Fruit fly (Drosophila melanogaster) Kc167 (cell line): ENCODE data around the gene Miga.

Experiments
- Myc ChIP-seq: fragments of >200 bp; optimal IDR thresholded peaks from 2 replicates; lab custom pipeline; 2017; ENCODE audit warnings: missing external identifiers
- Sin3A ChIP-seq: fragments of >200 bp; optimal IDR thresholded peaks from 2 replicates; lab custom pipeline; 2018; ENCODE audit warnings: missing external identifiers
- h ChIP-seq: fragments of >200 bp; optimal IDR thresholded peaks from 3 replicates; lab custom pipeline; 2018; ENCODE audit warnings: missing external identifiers
- insv ChIP-seq: fragments of >200 bp; optimal IDR thresholded peaks from 3 replicates; lab custom pipeline; 2018; ENCODE audit warnings: missing external identifiers
- psq ChIP-seq: fragments of >200 bp; optimal IDR thresholded peaks from 2 replicates; lab custom pipeline; 2017; ENCODE audit warnings: missing external identifiers
- ttk ChIP-seq: sonication (Bioruptor generic); optimal IDR thresholded peaks from 2 replicates; lab custom pipeline; 2017; ENCODE audit warnings: missing external identifiers

Miga gene

DNA sequence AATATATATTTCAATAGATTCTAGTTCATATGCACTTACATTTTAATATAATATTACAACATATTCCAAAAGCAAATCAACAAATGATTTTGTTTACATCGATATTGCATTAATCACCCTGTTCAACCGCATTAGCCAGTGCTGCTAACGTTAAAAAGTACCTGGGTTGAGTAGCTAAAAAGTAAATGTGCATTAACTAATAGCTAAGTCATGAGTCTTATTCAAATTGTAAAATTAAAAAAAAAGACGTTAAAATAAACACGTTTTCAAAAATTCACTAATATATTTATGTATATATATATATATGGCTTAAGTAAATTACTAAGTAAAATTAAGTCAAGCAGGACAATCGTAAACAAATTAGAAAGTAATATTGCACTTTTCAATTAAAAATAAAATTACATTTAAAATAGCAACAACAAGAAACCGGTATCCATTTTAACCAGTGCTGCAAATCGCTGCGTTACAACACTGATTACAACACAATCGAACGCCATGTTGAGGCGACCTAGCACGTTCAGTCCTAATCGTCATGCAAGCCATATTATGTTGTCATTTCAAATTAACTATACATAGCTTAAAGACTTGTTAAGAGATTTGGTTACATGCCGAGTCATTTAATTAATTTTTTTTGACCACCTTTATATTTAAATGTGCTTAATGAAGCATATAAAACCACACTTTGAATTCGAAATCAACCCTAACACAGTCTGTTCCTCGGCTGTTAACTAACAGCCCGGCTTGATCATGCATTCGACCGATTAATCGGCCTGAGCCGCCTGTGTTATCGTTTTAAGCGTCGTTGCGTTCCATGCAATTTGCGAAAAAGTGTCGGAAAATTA lies 39.2 kb downstream of the Miga start, which contains the start of gene CG10555:
TSS of gene CG10555 (plus strand) at position 764 of the 842 bp plus-strand sequence.
- TF ChIP-seq ttk (lab: Kevin White, UChicago), result no peak
- TF ChIP-seq psq, result no peak
- TF ChIP-seq h (lab: Kevin White, UChicago), result no peak
- no peak for TF ChIP-seq Sin3A (lab: Kevin White, UChicago)
- no peak for TF ChIP-seq Myc (lab: Kevin White, UChicago)
- no peak for TF ChIP-seq insv (lab: Kevin White, UChicago)

DNA sequence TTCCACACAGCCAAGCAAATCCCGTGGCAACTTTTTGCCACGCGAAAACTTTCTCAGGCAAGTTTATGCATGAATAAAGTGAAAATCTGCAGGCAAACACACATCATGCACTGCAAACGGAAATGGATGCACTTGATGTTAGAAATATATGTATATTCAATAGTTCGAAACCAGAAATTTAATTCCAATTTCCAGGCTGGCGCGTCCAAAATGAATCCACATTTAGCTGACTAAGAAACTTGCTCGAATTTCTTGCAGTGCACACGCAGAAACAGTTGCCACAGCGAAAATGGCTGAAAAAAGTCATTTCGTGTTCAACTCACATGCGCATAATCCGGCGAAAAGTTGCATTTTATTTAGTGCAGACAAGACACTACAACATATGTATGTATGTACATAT lies 41.0 kb downstream of the Miga start:
- TF ChIP-seq insv (lab: Kevin White, UChicago), result no peak
- TF ChIP-seq Sin3A (lab: Kevin White, UChicago), result no peak
- TF ChIP-seq ttk (lab: Kevin White, UChicago), result no peak
- no peak for TF ChIP-seq Myc (lab: Kevin White, UChicago)
- TF ChIP-seq h (lab: Kevin White, UChicago), result no peak
- no peak for TF ChIP-seq psq

DNA sequence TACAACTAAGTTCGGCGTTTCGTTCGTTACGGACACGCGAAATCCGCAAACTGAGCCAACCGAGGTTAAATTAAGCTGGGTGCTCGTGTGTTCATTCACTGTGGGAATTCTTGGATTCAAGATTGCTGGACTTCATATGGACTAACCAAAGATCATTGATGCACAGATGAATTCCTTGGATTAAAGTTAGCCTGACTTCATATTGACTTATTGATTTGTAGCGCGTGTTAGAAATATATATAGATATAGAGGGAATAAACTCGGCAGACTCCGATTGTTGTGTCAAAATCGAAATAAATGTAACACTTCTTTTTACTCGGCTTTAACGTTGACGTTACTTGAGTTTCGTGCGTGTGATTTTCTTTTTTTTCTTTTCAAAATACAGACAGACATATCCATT lies 52.1 kb downstream of the Miga start, which contains the start of gene CG1387:
TSS of gene CG1387 (plus strand) at position 301 of the 400 bp plus-strand sequence.
- TF ChIP-seq Myc (lab: Kevin White, UChicago) (no peak), Sin3A (lab: Kevin White, UChicago) (no peak), h (lab: Kevin White, UChicago) (no peak), ttk (lab: Kevin White, UChicago) (no peak), insv (lab: Kevin White, UChicago) (no peak), psq (no peak)
